Fruit fly (Drosophila melanogaster) whole organism, embryonic: ENCODE results near the gene hook.

Source experiments
- B-H2 ChIP-seq: fragments of 200-800 bp; sonication (Bioruptor generic); optimal IDR thresholded peaks from 2 replicates; lab custom pipeline; 2018; ENCODE audit warnings: missing biosample characterization, mild to moderate bottlenecking, missing genetic modification characterization
- CG11696 ChIP-seq: fragments of 200-800 bp; sonication (Bioruptor generic); IDR thresholded peaks from 2 replicates; pipeline ENCODE4 v1.3.6; 2022; ENCODE audit warnings: missing biosample characterization, missing genetic modification characterization
- CG12299 ChIP-seq: fragments of 200-800 bp; sonication (Bioruptor generic); optimal IDR thresholded peaks from 2 replicates; lab custom pipeline; 2018; ENCODE audit warnings: missing biosample characterization, mild to moderate bottlenecking, missing genetic modification characterization
- CG12659 ChIP-seq: fragments of 200-800 bp; sonication (Bioruptor generic); optimal IDR thresholded peaks from 3 replicates; lab custom pipeline; 2017; ENCODE audit warnings: mild to moderate bottlenecking, missing biosample characterization, missing genetic modification reagents, missing genetic modification characterization
- CG14710 ChIP-seq: fragments of 200-800 bp; sonication (Bioruptor generic); optimal IDR thresholded peaks from 3 replicates; lab custom pipeline; 2019; ENCODE audit warnings: missing biosample characterization, mild to moderate bottlenecking, missing genetic modification characterization, moderate library complexity
- CG15011 ChIP-seq: fragments of 200-800 bp; sonication (Bioruptor generic); optimal IDR thresholded peaks from 3 replicates; lab custom pipeline; 2018; ENCODE audit warnings: missing biosample characterization, mild to moderate bottlenecking, missing genetic modification characterization
- CG17186 ChIP-seq: fragments of 200-800 bp; sonication (Bioruptor generic); optimal IDR thresholded peaks from 3 replicates; lab custom pipeline; 2017; ENCODE audit warnings: missing biosample characterization, missing genetic modification reagents, missing genetic modification characterization
- CG17385 ChIP-seq: fragments of 200-800 bp; sonication (Bioruptor generic); optimal IDR thresholded peaks from 3 replicates; lab custom pipeline; 2018; ENCODE audit warnings: missing biosample characterization, mild to moderate bottlenecking, missing genetic modification characterization
- CG18764 ChIP-seq: fragments of 200-800 bp; sonication (Bioruptor generic); optimal IDR thresholded peaks from 3 replicates; lab custom pipeline; 2016; ENCODE audit warnings: missing biosample characterization, missing genetic modification characterization
- CG2678 ChIP-seq: fragments of 200-800 bp; sonication (Bioruptor generic); optimal IDR thresholded peaks from 3 replicates; lab custom pipeline; 2019; ENCODE audit warnings: missing biosample characterization, mild to moderate bottlenecking, missing genetic modification characterization, moderate library complexity
- CG43689 ChIP-seq: fragments of 200-800 bp; sonication (Bioruptor generic); IDR thresholded peaks from 2 replicates; pipeline ENCODE4 v1.3.6; 2022; ENCODE audit warnings: missing biosample characterization, missing genetic modification characterization
- CG4854 ChIP-seq: fragments of 200-800 bp; sonication (Bioruptor generic); optimal IDR thresholded peaks from 2 replicates; lab custom pipeline; 2016; ENCODE audit warnings: missing biosample characterization, missing genetic modification characterization, inconsistent platforms
- CG6272 ChIP-seq: fragments of 200-800 bp; sonication (Bioruptor generic); IDR thresholded peaks from 2 replicates; pipeline ENCODE4 v1.3.6; 2022; ENCODE audit warnings: missing biosample characterization, missing genetic modification characterization
- CG6854 ChIP-seq: fragments of 200-800 bp; sonication (Bioruptor generic); optimal IDR thresholded peaks from 3 replicates; lab custom pipeline; 2017; ENCODE audit warnings: missing biosample characterization, mild to moderate bottlenecking, missing genetic modification characterization
- CG7357 ChIP-seq: fragments of 200-800 bp; sonication (Bioruptor generic); IDR thresholded peaks from 3 replicates; pipeline ENCODE4 v1.3.6; 2022; ENCODE audit warnings: missing biosample characterization, missing genetic modification characterization
- CG7928 ChIP-seq: fragments of 200-800 bp; sonication (Bioruptor generic); optimal IDR thresholded peaks from 2 replicates; lab custom pipeline; 2017; ENCODE audit warnings: missing biosample characterization, mild to moderate bottlenecking, missing genetic modification characterization
- CG7963 ChIP-seq: fragments of 200-800 bp; sonication (Bioruptor generic); IDR thresholded peaks from 3 replicates; pipeline ENCODE4 v1.3.6; 2022; ENCODE audit warnings: missing biosample characterization, missing genetic modification characterization; ENCODE audit not compliant: partially characterized antibody
- CG9797 ChIP-seq: fragments of 200-800 bp; sonication (Bioruptor generic); optimal IDR thresholded peaks from 3 replicates; lab custom pipeline; 2018; ENCODE audit warnings: missing biosample characterization, mild to moderate bottlenecking, missing genetic modification characterization
- Dp ChIP-seq: fragments of 200-800 bp; sonication (Bioruptor generic); optimal IDR thresholded peaks from 2 replicates; lab custom pipeline; 2018; ENCODE audit warnings: missing biosample characterization, mild to moderate bottlenecking, missing genetic modification characterization, moderate library complexity
- E2f1 ChIP-seq: fragments of 200-800 bp; sonication (Bioruptor generic); IDR thresholded peaks from 2 replicates; pipeline ENCODE4 v1.3.6; 2022; ENCODE audit warnings: missing biosample characterization, missing genetic modification characterization
- HHEX ChIP-seq: fragments of 200-800 bp; sonication (Bioruptor generic); optimal IDR thresholded peaks from 3 replicates; lab custom pipeline; 2017; ENCODE audit warnings: missing biosample characterization, mild to moderate bottlenecking, missing genetic modification characterization, missing genetic modification reagents
- Hey ChIP-seq: fragments of 200-800 bp; sonication (Bioruptor generic); optimal IDR thresholded peaks from 3 replicates; lab custom pipeline; 2018; ENCODE audit warnings: missing biosample characterization, mild to moderate bottlenecking, missing genetic modification characterization
- Hr3 ChIP-seq: fragments of 200-800 bp; sonication (Bioruptor generic); optimal IDR thresholded peaks from 3 replicates; lab custom pipeline; 2016; ENCODE audit warnings: missing biosample characterization, missing genetic modification characterization
- Hr51 ChIP-seq, 2 experiments: fragments of 200-800 bp; sonication (Bioruptor generic); optimal IDR thresholded peaks; 2 replicates in 1 of 2; 3 replicates in 1 of 2; lab custom pipeline; 2016 to 2018; ENCODE audit warnings: missing biosample characterization in 2 of 2, missing genetic modification characterization in 2 of 2, mild to moderate bottlenecking in 1 of 2, moderate library complexity in 1 of 2
- Jarid2 ChIP-seq: fragments of 200-800 bp; sonication (Bioruptor generic); optimal IDR thresholded peaks from 3 replicates; lab custom pipeline; 2017; ENCODE audit warnings: mild to moderate bottlenecking, missing biosample characterization, missing genetic modification reagents, missing genetic modification characterization
- MBD-R2 ChIP-seq: fragments of 200-800 bp; sonication (Bioruptor generic); IDR thresholded peaks from 2 replicates; pipeline ENCODE4 v1.3.6; 2022; ENCODE audit warnings: missing biosample characterization, missing genetic modification characterization
- Med ChIP-seq: fragments of 200-800 bp; sonication (Bioruptor generic); peaks from one replicate; lab custom pipeline; 2016; ENCODE audit warnings: missing biosample characterization, missing genetic modification characterization, mild to moderate bottlenecking, inconsistent platforms, moderate library complexity
- Rx ChIP-seq: fragments of 200-800 bp; sonication (Bioruptor generic); IDR thresholded peaks from 2 replicates; pipeline ENCODE4 v1.3.6; 2022; ENCODE audit warnings: missing biosample characterization, missing genetic modification characterization
- Sox102F ChIP-seq: fragments of 200-800 bp; sonication (Bioruptor generic); optimal IDR thresholded peaks from 2 replicates; lab custom pipeline; 2018; ENCODE audit warnings: missing biosample characterization, mild to moderate bottlenecking, missing genetic modification characterization, moderate library complexity
- Tbp ChIP-seq: fragments of >200 bp; optimal IDR thresholded peaks from 2 replicates; lab custom pipeline; 2018; ENCODE audit warnings: missing biosample characterization, missing genetic modification characterization
- abd-A ChIP-seq: fragments of 200-800 bp; sonication (Bioruptor generic); optimal IDR thresholded peaks from 3 replicates; lab custom pipeline; 2019; ENCODE audit warnings: missing biosample characterization, mild to moderate bottlenecking, missing genetic modification characterization, moderate library complexity
- aop ChIP-seq: fragments of 200-800 bp; sonication (Bioruptor generic); IDR thresholded peaks from 2 replicates; pipeline ENCODE4 v1.3.6; 2022; ENCODE audit warnings: missing biosample characterization, missing genetic modification characterization
- bigmax ChIP-seq: fragments of 200-800 bp; sonication (Bioruptor generic); optimal IDR thresholded peaks from 2 replicates; lab custom pipeline; 2018; ENCODE audit warnings: missing biosample characterization, mild to moderate bottlenecking, missing genetic modification characterization
- btn ChIP-seq: fragments of 200-800 bp; sonication (Bioruptor generic); optimal IDR thresholded peaks from 2 replicates; lab custom pipeline; 2016; ENCODE audit warnings: missing biosample characterization, missing genetic modification characterization
- cad ChIP-seq: fragments of >200 bp; optimal IDR thresholded peaks from 2 replicates; lab custom pipeline; 2017; ENCODE audit warnings: missing biosample characterization, missing genetic modification characterization
- cg ChIP-seq: fragments of 200-800 bp; sonication (Bioruptor generic); optimal IDR thresholded peaks from 3 replicates; lab custom pipeline; 2019; ENCODE audit warnings: missing biosample characterization, mild to moderate bottlenecking, missing genetic modification characterization, moderate library complexity
- crol ChIP-seq: fragments of 200-800 bp; sonication (Bioruptor generic); IDR thresholded peaks from 2 replicates; pipeline ENCODE4 v1.3.6; 2022; ENCODE audit warnings: missing biosample characterization, missing genetic modification characterization
- dysf ChIP-seq: fragments of 200-800 bp; sonication (Bioruptor generic); IDR thresholded peaks from 3 replicates; pipeline ENCODE4 v1.3.6; 2022; ENCODE audit warnings: missing biosample characterization, missing genetic modification characterization
- gcm2 ChIP-seq: fragments of 200-800 bp; sonication (Bioruptor generic); optimal IDR thresholded peaks from 2 replicates; lab custom pipeline; 2016; ENCODE audit warnings: missing biosample characterization, missing genetic modification characterization
- gem ChIP-seq: fragments of 200-800 bp; sonication (Bioruptor generic); optimal IDR thresholded peaks from 2 replicates; lab custom pipeline; 2019; ENCODE audit warnings: missing biosample characterization, mild to moderate bottlenecking, missing genetic modification characterization, moderate library complexity
- kay ChIP-seq: fragments of 200-800 bp; sonication (Bioruptor generic); optimal IDR thresholded peaks from 2 replicates; lab custom pipeline; 2016; ENCODE audit warnings: missing biosample characterization, missing genetic modification characterization
- ken ChIP-seq: fragments of 200-800 bp; sonication (Bioruptor generic); IDR thresholded peaks from 3 replicates; pipeline ENCODE4 v1.3.6; 2022; ENCODE audit warnings: missing biosample characterization, missing genetic modification characterization
- lov ChIP-seq, 2 experiments: fragments of 200-800 bp in 1 of 2; fragments of >200 bp in 1 of 2; sonication (Bioruptor generic) in 1 of 2; IDR thresholded peaks in 1 of 2; optimal IDR thresholded peaks in 1 of 2; 2 replicates in 1 of 2; 3 replicates in 1 of 2; pipeline versions ENCODE4 v1.3.6 to Lab custom; 2017 to 2022; ENCODE audit warnings: missing biosample characterization in 1 of 2, missing genetic modification characterization in 1 of 2
- nmo ChIP-seq: fragments of 200-800 bp; sonication (Bioruptor generic); optimal IDR thresholded peaks from 2 replicates; lab custom pipeline; 2018; ENCODE audit warnings: missing biosample characterization, mild to moderate bottlenecking, missing genetic modification characterization, moderate library complexity
- prd ChIP-seq, 3 experiments: fragments of >200 bp in 2 of 3; fragments of 200-800 bp in 1 of 3; sonication (Bioruptor generic) in 1 of 3; optimal IDR thresholded peaks in 2 of 3; IDR thresholded peaks in 1 of 3; 2 replicates in 2 of 3; 3 replicates in 1 of 3; pipeline versions ENCODE4 v1.3.6 to Lab custom; 2017 to 2022; ENCODE audit warnings: missing biosample characterization in 1 of 3, missing genetic modification characterization in 1 of 3
- sd ChIP-seq: fragments of 200-800 bp; sonication (Bioruptor generic); optimal IDR thresholded peaks from 3 replicates; lab custom pipeline; 2018; ENCODE audit warnings: missing biosample characterization, mild to moderate bottlenecking, missing genetic modification characterization, moderate library complexity
- sqz ChIP-seq: fragments of 200-800 bp; sonication (Bioruptor generic); optimal IDR thresholded peaks from 3 replicates; lab custom pipeline; 2018; ENCODE audit warnings: missing biosample characterization, mild to moderate bottlenecking, missing genetic modification characterization
- ssp ChIP-seq: fragments of 200-800 bp; sonication (Bioruptor generic); IDR thresholded peaks from 2 replicates; pipeline ENCODE4 v1.3.6; 2022; ENCODE audit warnings: missing biosample characterization, missing genetic modification characterization
- stwl ChIP-seq: fragments of 200-800 bp; sonication (Bioruptor generic); optimal IDR thresholded peaks from 3 replicates; lab custom pipeline; 2018; ENCODE audit warnings: missing biosample characterization, mild to moderate bottlenecking, missing genetic modification characterization, moderate library complexity
- trh ChIP-seq: fragments of 200-800 bp; sonication (Bioruptor generic); optimal IDR thresholded peaks from 2 replicates; lab custom pipeline; 2016; ENCODE audit warnings: missing biosample characterization, missing genetic modification characterization
- wek ChIP-seq: fragments of 200-800 bp; sonication (Bioruptor generic); optimal IDR thresholded peaks from 3 replicates; lab custom pipeline; 2018; ENCODE audit warnings: missing biosample characterization, mild to moderate bottlenecking, missing genetic modification characterization, moderate library complexity
- zfh2 ChIP-seq: fragments of 200-800 bp; sonication (Bioruptor generic); optimal IDR thresholded peaks from 2 replicates; lab custom pipeline; 2016; ENCODE audit warnings: missing biosample characterization, missing genetic modification characterization

hook gene

DNA sequence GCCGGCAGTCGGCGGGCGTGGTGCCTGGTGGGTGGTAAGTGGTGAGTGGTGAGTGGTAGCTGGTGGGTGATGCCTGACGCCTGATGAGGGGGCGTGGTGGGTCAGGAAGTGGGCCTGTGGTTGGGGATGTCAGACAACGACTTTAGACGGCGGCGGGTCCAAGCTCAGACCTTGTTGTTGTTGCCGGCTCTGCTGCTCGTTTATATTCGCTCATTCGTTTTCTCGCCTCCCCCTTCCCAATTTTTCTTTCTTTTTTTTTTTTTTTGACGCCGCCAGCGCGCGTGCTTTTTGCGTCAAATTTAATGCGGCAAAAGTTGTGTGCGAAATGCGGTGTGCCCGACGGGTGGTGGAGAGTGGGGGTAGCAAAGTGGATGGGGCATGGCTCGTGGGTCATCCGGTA is 13.7 kb downstream of the hook start (continued):
- TF ChIP-seq CG4854 (GFP tag; lab: Kevin White, UChicago): no peak
- no peak for TF ChIP-seq CG7963
- TF ChIP-seq crol (GFP tag; lab: Robert Waterston, UW): peak; percentile 38; the same call in 1 of the 2 replicates
- TF ChIP-seq btn (GFP tag; lab: Kevin White, UChicago): no peak
- TF ChIP-seq CG6272: no peak
- no peak for TF ChIP-seq aop (GFP tag; lab: Robert Waterston, UW)
- TF ChIP-seq Dp (GFP tag; lab: Kevin White, UChicago): no peak
- no peak for TF ChIP-seq CG11696 (GFP tag; lab: Robert Waterston, UW)
- TF ChIP-seq prd (optimal IDR thresholded peaks at IDR 0.05; lab: Kevin White, UChicago): no peak
- no peak for TF ChIP-seq prd (GFP tag; IDR thresholded peaks at IDR 0.05; lab: Robert Waterston, UW)
- TF ChIP-seq cad (GFP tag; lab: Kevin White, UChicago): no peak
- TF ChIP-seq gcm2: no peak
- no peak for TF ChIP-seq ken (GFP tag; lab: Robert Waterston, UW)
- TF ChIP-seq CG18764 (GFP tag; lab: Kevin White, UChicago): no peak
- TF ChIP-seq Hey: peak; percentile 89
- no peak for TF ChIP-seq CG12299 (tag; lab: Kevin White, UChicago)
- TF ChIP-seq E2f1 (GFP tag; lab: Robert Waterston, UW): no peak
- TF ChIP-seq abd-A (tag; lab: Kevin White, UChicago): peak; percentile 96
- no peak for TF ChIP-seq bigmax
- TF ChIP-seq CG14710: no peak
- TF ChIP-seq CG17186: no peak
- peak in 1 of 2 experiments; percentile 51 for TF ChIP-seq Hr51 (GFP tag; optimal IDR thresholded peaks at IDR 0.05; lab: Kevin White, UChicago)
- peak; percentile 49 for TF ChIP-seq Med (GFP tag; lab: Kevin White, UChicago)
- TF ChIP-seq trh: no peak
- TF ChIP-seq sqz (GFP tag; lab: Kevin White, UChicago): peak; percentile 65
- no peak for TF ChIP-seq CG7928 (GFP tag; lab: Kevin White, UChicago)
- TF ChIP-seq wek (GFP tag; lab: Kevin White, UChicago): no peak
- no peak for TF ChIP-seq sd
- no peak for TF ChIP-seq cg
- TF ChIP-seq CG6854 (GFP tag; lab: Kevin White, UChicago): no peak
- TF ChIP-seq Rx (GFP tag; lab: Robert Waterston, UW): no peak
- TF ChIP-seq MBD-R2 (GFP tag; lab: Robert Waterston, UW): no peak
- TF ChIP-seq CG7357 (GFP tag; lab: Robert Waterston, UW): no peak
- no peak for TF ChIP-seq ssp (GFP tag; lab: Robert Waterston, UW)
- no peak for TF ChIP-seq lov (optimal IDR thresholded peaks at IDR 0.05; lab: Kevin White, UChicago)
- no peak for TF ChIP-seq lov (GFP tag; IDR thresholded peaks at IDR 0.05; lab: Robert Waterston, UW)
- TF ChIP-seq CG9797 (GFP tag; lab: Kevin White, UChicago): no peak
- TF ChIP-seq Jarid2 (GFP tag; lab: Kevin White, UChicago): no peak
- no peak for TF ChIP-seq nmo
- no peak for TF ChIP-seq kay (GFP tag; lab: Kevin White, UChicago)
- TF ChIP-seq, all 482 proteins: peak for 14

DNA sequence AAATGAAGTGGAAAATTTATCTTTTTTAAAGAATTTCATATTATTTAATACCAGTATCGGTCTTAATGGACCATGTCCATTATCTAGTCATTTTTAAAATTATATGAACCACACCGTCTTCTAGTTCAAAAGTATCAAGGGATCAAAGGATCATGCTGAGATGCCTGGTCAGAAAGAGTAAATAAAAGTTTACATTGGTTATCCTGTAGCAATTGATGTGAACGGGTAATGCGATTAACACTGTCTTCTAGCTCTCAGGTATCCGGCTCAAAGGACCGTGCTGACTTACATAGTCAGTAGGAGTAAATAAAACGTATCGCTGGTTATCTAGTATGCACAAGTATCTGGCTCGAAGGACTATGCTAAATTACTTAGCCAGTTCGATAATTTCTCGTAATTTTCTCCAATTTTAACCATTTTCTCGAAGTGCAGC is 14.1 kb downstream of the hook start:
- TF ChIP-seq CG17385 (GFP tag; lab: Kevin White, UChicago) (peak; percentile 31), dysf (GFP tag; lab: Robert Waterston, UW) (0 out of 3 replicates have a peak, but pooled peaks have one; percentile 32), HHEX (GFP tag; lab: Kevin White, UChicago) (peak; percentile 52), CG2678 (peak; percentile 71), CG12659 (peak; percentile 31), B-H2 (GFP tag; lab: Kevin White, UChicago) (no peak), CG15011 (GFP tag; lab: Kevin White, UChicago) (peak; percentile 10), CG43689 (GFP tag; lab: Robert Waterston, UW) (no peak), Tbp (GFP tag; lab: Kevin White, UChicago) (no peak), stwl (tag; lab: Kevin White, UChicago) (no peak), Hr3 (GFP tag; lab: Kevin White, UChicago) (peak; percentile 12), gem (tag; lab: Kevin White, UChicago) (peak; percentile 51), E2f1 (GFP tag; lab: Robert Waterston, UW) (no peak), Sox102F (GFP tag; lab: Kevin White, UChicago) (peak; percentile 5), zfh2 (GFP tag; lab: Kevin White, UChicago) (peak; percentile 13)
